Fruit fly (Drosophila melanogaster) whole organism, embryonic: ENCODE measurements around the gene CG8851.

ENCODE experiments used
- Abd-B ChIP-seq: fragments of 200-800 bp; sonication (Bioruptor generic); optimal IDR thresholded peaks from 2 replicates; lab custom pipeline; 2018; ENCODE audit warnings: missing biosample characterization, mild to moderate bottlenecking, missing genetic modification characterization, moderate library complexity
- Adf1 ChIP-seq: fragments of 200-800 bp; sonication (Bioruptor generic); IDR thresholded peaks from 2 replicates; pipeline ENCODE4 v1.3.6; 2022; ENCODE audit warnings: missing biosample characterization, missing genetic modification characterization
- Aef1 ChIP-seq: fragments of 200-800 bp; sonication (Bioruptor generic); IDR thresholded peaks from 3 replicates; pipeline ENCODE4 v1.3.6; 2022; ENCODE audit warnings: missing biosample characterization, missing genetic modification characterization
- Antp ChIP-seq: fragments of 200-800 bp; sonication (Bioruptor generic); optimal IDR thresholded peaks from 3 replicates; lab custom pipeline; 2016; ENCODE audit warnings: missing biosample characterization, missing genetic modification characterization
- BEAF-32 ChIP-seq: fragments of 200-800 bp; sonication (Bioruptor generic); optimal IDR thresholded peaks from 3 replicates; lab custom pipeline; 2017; ENCODE audit warnings: missing biosample characterization, missing genetic modification characterization, mild to moderate bottlenecking, moderate library complexity, missing genetic modification reagents
- BtbVII ChIP-seq: fragments of 200-800 bp; sonication (Bioruptor generic); optimal IDR thresholded peaks from 3 replicates; lab custom pipeline; 2017; ENCODE audit warnings: missing biosample characterization, mild to moderate bottlenecking, missing genetic modification characterization
- CG10565 ChIP-seq: fragments of 200-800 bp; sonication (Bioruptor generic); optimal IDR thresholded peaks from 3 replicates; lab custom pipeline; 2016; ENCODE audit warnings: missing biosample characterization, mild to moderate bottlenecking, missing genetic modification characterization
- CG11085 ChIP-seq: fragments of 200-800 bp; sonication (Bioruptor generic); IDR thresholded peaks from 2 replicates; pipeline ENCODE4 v1.3.6; 2022; ENCODE audit warnings: missing biosample characterization, missing genetic modification characterization
- CG12219 ChIP-seq: fragments of 200-800 bp; sonication (Bioruptor generic); optimal IDR thresholded peaks from 3 replicates; lab custom pipeline; 2018; ENCODE audit warnings: missing biosample characterization, mild to moderate bottlenecking, missing genetic modification characterization
- CG15073 ChIP-seq: fragments of 200-800 bp; sonication (Bioruptor generic); optimal IDR thresholded peaks from 2 replicates; lab custom pipeline; 2016; ENCODE audit warnings: missing biosample characterization, missing genetic modification characterization
- CG16813 ChIP-seq: fragments of 200-800 bp; sonication (Bioruptor generic); IDR thresholded peaks from 3 replicates; pipeline ENCODE4 v1.3.6; 2022; ENCODE audit warnings: missing biosample characterization, missing genetic modification characterization; ENCODE audit not compliant: partially characterized antibody
- CG17912 ChIP-seq: fragments of 200-800 bp; sonication (Bioruptor generic); optimal IDR thresholded peaks from 2 replicates; lab custom pipeline; 2018; ENCODE audit warnings: missing biosample characterization, mild to moderate bottlenecking, missing genetic modification characterization
- CG18011 ChIP-seq: fragments of 200-800 bp; sonication (Bioruptor generic); optimal IDR thresholded peaks from 2 replicates; lab custom pipeline; 2017; ENCODE audit warnings: missing biosample characterization, missing genetic modification characterization, mild to moderate bottlenecking, moderate library complexity, missing genotype
- CG18476 ChIP-seq: fragments of 200-800 bp; sonication (Bioruptor generic); optimal IDR thresholded peaks from 2 replicates; lab custom pipeline; 2016; ENCODE audit warnings: missing biosample characterization, mild to moderate bottlenecking, missing genetic modification characterization
- CG2678 ChIP-seq: fragments of 200-800 bp; sonication (Bioruptor generic); optimal IDR thresholded peaks from 3 replicates; lab custom pipeline; 2019; ENCODE audit warnings: missing biosample characterization, mild to moderate bottlenecking, missing genetic modification characterization, moderate library complexity
- CG30403 ChIP-seq: fragments of 200-800 bp; sonication (Bioruptor generic); optimal IDR thresholded peaks from 3 replicates; lab custom pipeline; 2016; ENCODE audit warnings: missing biosample characterization, missing genetic modification characterization
- CG30431 ChIP-seq: fragments of 200-800 bp; sonication (Bioruptor generic); optimal IDR thresholded peaks from 2 replicates; lab custom pipeline; 2017; ENCODE audit warnings: missing biosample characterization, missing genetic modification characterization
- CG31388 ChIP-seq: fragments of 200-800 bp; sonication (Bioruptor generic); optimal IDR thresholded peaks from 2 replicates; lab custom pipeline; 2016; ENCODE audit warnings: missing biosample characterization, missing genetic modification characterization
- CG6854 ChIP-seq: fragments of 200-800 bp; sonication (Bioruptor generic); optimal IDR thresholded peaks from 3 replicates; lab custom pipeline; 2017; ENCODE audit warnings: missing biosample characterization, mild to moderate bottlenecking, missing genetic modification characterization
- CG7745 ChIP-seq: fragments of 200-800 bp; sonication (Bioruptor generic); optimal IDR thresholded peaks from 2 replicates; lab custom pipeline; 2018; ENCODE audit warnings: missing biosample characterization, mild to moderate bottlenecking, missing genetic modification characterization, moderate library complexity
- CG7928 ChIP-seq: fragments of 200-800 bp; sonication (Bioruptor generic); optimal IDR thresholded peaks from 2 replicates; lab custom pipeline; 2017; ENCODE audit warnings: missing biosample characterization, mild to moderate bottlenecking, missing genetic modification characterization
- CG8478 ChIP-seq: fragments of >200 bp; optimal IDR thresholded peaks from 2 replicates; lab custom pipeline; 2018
- Camta ChIP-seq: fragments of 200-800 bp; sonication (Bioruptor generic); optimal IDR thresholded peaks from 2 replicates; lab custom pipeline; 2016; ENCODE audit warnings: missing biosample characterization, missing genetic modification characterization
- Ets65A ChIP-seq: fragments of 200-800 bp; sonication (Bioruptor generic); peaks from one replicate; lab custom pipeline; 2016; ENCODE audit warnings: missing biosample characterization, missing genetic modification characterization
- Hey ChIP-seq: fragments of 200-800 bp; sonication (Bioruptor generic); optimal IDR thresholded peaks from 3 replicates; lab custom pipeline; 2018; ENCODE audit warnings: missing biosample characterization, mild to moderate bottlenecking, missing genetic modification characterization
- Hr39 ChIP-seq: fragments of >200 bp; optimal IDR thresholded peaks from 2 replicates; lab custom pipeline; 2017
- Hr78 ChIP-seq, 2 experiments: fragments of 200-800 bp in 1 of 2; fragments of >200 bp in 1 of 2; sonication (Bioruptor generic) in 1 of 2; optimal IDR thresholded peaks; 2 replicates each; lab custom pipeline; 2017 to 2019; ENCODE audit warnings: missing biosample characterization in 2 of 2, missing genetic modification characterization in 2 of 2, mild to moderate bottlenecking in 1 of 2, moderate library complexity in 1 of 2
- Meics ChIP-seq: fragments of 200-800 bp; sonication (Bioruptor generic); optimal IDR thresholded peaks from 2 replicates; lab custom pipeline; 2017; ENCODE audit warnings: missing biosample characterization, mild to moderate bottlenecking, missing genetic modification characterization
- Mes4 ChIP-seq: fragments of 200-800 bp; sonication (Bioruptor generic); optimal IDR thresholded peaks from 2 replicates; lab custom pipeline; 2016; ENCODE audit warnings: missing biosample characterization, missing genetic modification characterization
- NC2α ChIP-seq: fragments of 200-800 bp; sonication (Bioruptor generic); optimal IDR thresholded peaks from 2 replicates; lab custom pipeline; 2016; ENCODE audit warnings: missing biosample characterization, missing genetic modification characterization
- NfI ChIP-seq: fragments of 200-800 bp; sonication (Bioruptor generic); optimal IDR thresholded peaks from 3 replicates; lab custom pipeline; 2018; ENCODE audit warnings: missing biosample characterization, mild to moderate bottlenecking, missing genetic modification characterization, moderate library complexity
- TFAM ChIP-seq: fragments of 200-800 bp; sonication (Bioruptor generic); optimal IDR thresholded peaks from 2 replicates; lab custom pipeline; 2017; ENCODE audit warnings: missing biosample characterization, missing genetic modification characterization, inconsistent platforms
- aop ChIP-seq: fragments of 200-800 bp; sonication (Bioruptor generic); IDR thresholded peaks from 2 replicates; pipeline ENCODE4 v1.3.6; 2022; ENCODE audit warnings: missing biosample characterization, missing genetic modification characterization
- bbx ChIP-seq: fragments of 200-800 bp; sonication (Bioruptor generic); IDR thresholded peaks from 2 replicates; pipeline ENCODE4 v1.3.6; 2022; ENCODE audit warnings: missing biosample characterization, missing genetic modification characterization; ENCODE audit not compliant: partially characterized antibody
- btn ChIP-seq: fragments of 200-800 bp; sonication (Bioruptor generic); optimal IDR thresholded peaks from 2 replicates; lab custom pipeline; 2016; ENCODE audit warnings: missing biosample characterization, missing genetic modification characterization
- chn ChIP-seq: fragments of 200-800 bp; sonication (Bioruptor generic); optimal IDR thresholded peaks from 2 replicates; lab custom pipeline; 2016; ENCODE audit warnings: missing biosample characterization, missing genetic modification characterization
- crol ChIP-seq: fragments of 200-800 bp; sonication (Bioruptor generic); IDR thresholded peaks from 2 replicates; pipeline ENCODE4 v1.3.6; 2022; ENCODE audit warnings: missing biosample characterization, missing genetic modification characterization
- danr ChIP-seq: fragments of 200-800 bp; sonication (Bioruptor generic); IDR thresholded peaks from 2 replicates; pipeline ENCODE4 v1.3.6; 2022; ENCODE audit warnings: missing biosample characterization, missing genetic modification characterization
- dmrt99B ChIP-seq: fragments of 200-800 bp; sonication (Bioruptor generic); optimal IDR thresholded peaks from 2 replicates; lab custom pipeline; 2018; ENCODE audit warnings: missing biosample characterization, mild to moderate bottlenecking, missing genetic modification characterization, moderate library complexity
- dysf ChIP-seq: fragments of 200-800 bp; sonication (Bioruptor generic); IDR thresholded peaks from 3 replicates; pipeline ENCODE4 v1.3.6; 2022; ENCODE audit warnings: missing biosample characterization, missing genetic modification characterization
- ems ChIP-seq: fragments of 200-800 bp; sonication (Bioruptor generic); optimal IDR thresholded peaks from 3 replicates; lab custom pipeline; 2016; ENCODE audit warnings: missing biosample characterization, missing genetic modification characterization
- ewg ChIP-seq: fragments of 200-800 bp; sonication (Bioruptor generic); optimal IDR thresholded peaks from 3 replicates; lab custom pipeline; 2017; ENCODE audit warnings: mild to moderate bottlenecking, missing biosample characterization, missing genetic modification reagents, missing genetic modification characterization
- fd3F ChIP-seq: fragments of 200-800 bp; sonication (Bioruptor generic); optimal IDR thresholded peaks from 2 replicates; lab custom pipeline; 2018; ENCODE audit warnings: missing biosample characterization, mild to moderate bottlenecking, missing genetic modification characterization, moderate library complexity
- gcm2 ChIP-seq: fragments of 200-800 bp; sonication (Bioruptor generic); optimal IDR thresholded peaks from 2 replicates; lab custom pipeline; 2016; ENCODE audit warnings: missing biosample characterization, missing genetic modification characterization
- gsb ChIP-seq: fragments of 200-800 bp; sonication (Bioruptor generic); IDR thresholded peaks from 2 replicates; pipeline ENCODE4 v1.3.6; 2022; ENCODE audit warnings: missing biosample characterization, missing genetic modification characterization
- gsb-n ChIP-seq: fragments of 200-800 bp; sonication (Bioruptor generic); optimal IDR thresholded peaks from 3 replicates; lab custom pipeline; 2018; ENCODE audit warnings: missing biosample characterization, mild to moderate bottlenecking, missing genetic modification characterization
- mirr ChIP-seq: fragments of 200-800 bp; sonication (Bioruptor generic); optimal IDR thresholded peaks from 3 replicates; lab custom pipeline; 2018; ENCODE audit warnings: missing biosample characterization, mild to moderate bottlenecking, missing genetic modification characterization
- nerfin-2 ChIP-seq: fragments of 200-800 bp; sonication (Bioruptor generic); IDR thresholded peaks from 2 replicates; pipeline ENCODE4 v1.3.6; 2022; ENCODE audit warnings: missing biosample characterization, missing genetic modification characterization; ENCODE audit not compliant: partially characterized antibody
- sens ChIP-seq: fragments of 200-800 bp; sonication (Bioruptor generic); peaks from one replicate; lab custom pipeline; 2016; ENCODE audit warnings: missing biosample characterization, missing genetic modification characterization
- unpg ChIP-seq: fragments of 200-800 bp; sonication (Bioruptor generic); optimal IDR thresholded peaks from 3 replicates; lab custom pipeline; 2018; ENCODE audit warnings: missing biosample characterization, mild to moderate bottlenecking, missing genetic modification characterization, moderate library complexity
- zfh2 ChIP-seq: fragments of 200-800 bp; sonication (Bioruptor generic); optimal IDR thresholded peaks from 2 replicates; lab custom pipeline; 2016; ENCODE audit warnings: missing biosample characterization, missing genetic modification characterization

The CG8851 gene

dm6 chr2L:3495465-3495864, 24.0 kb upstream of the CG8851 start:
- TF ChIP-seq Camta: no peak
- TF ChIP-seq CG8478 (lab: Kevin White, UChicago): peak; percentile 62
- TF ChIP-seq Ets65A: peak; percentile 63

- no peak for TF ChIP-seq dysf (GFP tag; lab: Robert Waterston, UW)
- no peak for TF ChIP-seq ewg
- TF ChIP-seq NC2α: no peak
- TF ChIP-seq CG18476: no peak
- TF ChIP-seq CG30431 (GFP tag; lab: Kevin White, UChicago): no peak
- no peak for TF ChIP-seq CG7928 (GFP tag; lab: Kevin White, UChicago)
- no peak for TF ChIP-seq Antp (GFP tag; lab: Kevin White, UChicago)
- TF ChIP-seq BtbVII (GFP tag; lab: Kevin White, UChicago): no peak
- no peak for TF ChIP-seq CG16813 (GFP tag; lab: Robert Waterston, UW)
- no peak for TF ChIP-seq aop (GFP tag; lab: Robert Waterston, UW)
- peak; percentile 78 for TF ChIP-seq Hr39 (lab: Kevin White, UChicago)
- TF ChIP-seq Abd-B: no peak
- TF ChIP-seq Meics: no peak
- no peak for TF ChIP-seq btn (GFP tag; lab: Kevin White, UChicago)
- no peak for TF ChIP-seq gcm2
- TF ChIP-seq danr: no peak
- no peak for TF ChIP-seq CG7745 (tag; lab: Kevin White, UChicago)
- peak; percentile 70 for TF ChIP-seq crol
- no peak for TF ChIP-seq Adf1 (GFP tag; lab: Robert Waterston, UW)
- TF ChIP-seq sens: no peak
- no peak for TF ChIP-seq ems (GFP tag; lab: Kevin White, UChicago)
- no peak for TF ChIP-seq gsb (GFP tag; lab: Robert Waterston, UW)
- no peak for TF ChIP-seq BEAF-32 (GFP tag; lab: Kevin White, UChicago)
- TF ChIP-seq CG30403: no peak
- TF ChIP-seq CG17912: no peak
- TF ChIP-seq CG15073: no peak
- TF ChIP-seq CG18011 (GFP tag; lab: Kevin White, UChicago): no peak
- no peak for TF ChIP-seq Mes4 (GFP tag; lab: Kevin White, UChicago)
- TF ChIP-seq bbx (GFP tag; lab: Robert Waterston, UW): no peak
- peak; percentile 17 for TF ChIP-seq Ets65A
- no peak for TF ChIP-seq CG10565 (GFP tag; lab: Kevin White, UChicago)
- TF ChIP-seq Aef1: no peak
- TF ChIP-seq Hr78 (GFP tag; optimal IDR thresholded peaks at IDR 0.05; lab: Kevin White, UChicago): no peak
- TF ChIP-seq nerfin-2 (GFP tag; lab: Robert Waterston, UW): no peak
- TF ChIP-seq NfI: no peak
- TF ChIP-seq chn (GFP tag; lab: Kevin White, UChicago): no peak
- TF ChIP-seq unpg (GFP tag; lab: Kevin White, UChicago): no peak
- TF ChIP-seq TFAM (GFP tag; lab: Kevin White, UChicago): no peak
- peak; percentile 6 for TF ChIP-seq gsb-n (tag; lab: Kevin White, UChicago)
- no peak for TF ChIP-seq CG2678 (tag; lab: Kevin White, UChicago)
- TF ChIP-seq Hey (tag; lab: Kevin White, UChicago): peak; percentile 96
- no peak for TF ChIP-seq CG6854
- no peak for TF ChIP-seq zfh2 (GFP tag; lab: Kevin White, UChicago)
- TF ChIP-seq CG12219 (GFP tag; lab: Kevin White, UChicago): no peak
- no peak for TF ChIP-seq dmrt99B (tag; lab: Kevin White, UChicago)
- no peak for TF ChIP-seq CG11085
- TF ChIP-seq mirr (GFP tag; lab: Kevin White, UChicago): peak; percentile 0
- TF ChIP-seq CG31388 (GFP tag; lab: Kevin White, UChicago): no peak
- TF ChIP-seq fd3F: no peak
Measured at dm6 chr2L:3504851-3505250, 14.6 kb upstream of the CG8851 start.
